Worm (Caenorhabditis elegans): ENCODE measurements around the gene F54E2.2.

DNA sequence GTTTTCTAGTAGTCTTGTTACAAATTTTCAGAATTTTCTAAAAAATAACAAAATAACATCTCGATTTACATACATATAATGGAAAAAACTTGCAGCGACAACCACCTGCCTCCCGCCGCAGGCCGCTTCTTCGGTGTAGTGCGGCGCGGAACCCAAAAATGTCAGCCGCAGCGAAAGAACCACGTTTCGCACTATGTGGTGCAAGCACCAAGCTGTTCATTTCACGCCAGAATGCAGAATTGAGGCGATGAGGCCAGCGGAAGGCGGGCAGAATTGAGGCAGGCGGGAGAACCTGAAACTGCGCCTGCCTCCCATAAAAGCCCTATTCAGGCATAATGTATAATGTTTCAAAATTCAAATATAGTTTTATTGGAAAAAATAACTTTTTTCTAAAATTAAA, 34.6 kb upstream of the F54E2.2 start:
- TF ChIP-seq egl-27 (tag; optimal IDR thresholded peaks at IDR 0.05) (no peak), pha-4 (tag; optimal IDR thresholded peaks at IDR 0.05) (no peak), nhr-43 (tag; optimal IDR thresholded peaks at IDR 0.05; ENCODE audit: poor library complexity, severe bottlenecking) (no peak), lin-39 (tag; optimal IDR thresholded peaks at IDR 0.05) (no peak), ztf-11 (tag; optimal IDR thresholded peaks at IDR 0.05) (no peak), R02D3.7 (tag; optimal IDR thresholded peaks at IDR 0.05) (no peak), nhr-76 (tag; optimal IDR thresholded peaks at IDR 0.05) (no peak), pqm-1 (tag; optimal IDR thresholded peaks at IDR 0.05) (no peak)

Measured in whole organism, L3 larva.